Fruit fly (Drosophila melanogaster) whole organism, embryonic: ENCODE results near the gene Hph.

Source experiments
- CG10431 ChIP-seq: fragments of 200-800 bp; sonication (Bioruptor generic); optimal IDR thresholded peaks from 3 replicates; lab custom pipeline; 2018; ENCODE audit warnings: missing biosample characterization, mild to moderate bottlenecking, missing genetic modification characterization
- CG11695 ChIP-seq: fragments of 200-800 bp; sonication (Bioruptor generic); IDR thresholded peaks from 3 replicates; pipeline ENCODE4 v1.3.6; 2022; ENCODE audit warnings: missing biosample characterization, missing genetic modification characterization
- CG12071 ChIP-seq: fragments of 200-800 bp; sonication (Bioruptor generic); optimal IDR thresholded peaks from 3 replicates; lab custom pipeline; 2018; ENCODE audit warnings: missing biosample characterization, mild to moderate bottlenecking, missing genetic modification characterization
- CG13287 ChIP-seq: fragments of 200-800 bp; sonication (Bioruptor generic); IDR thresholded peaks from 2 replicates; pipeline ENCODE4 v1.3.6; 2022; ENCODE audit warnings: missing biosample characterization, missing genetic modification characterization; ENCODE audit not compliant: partially characterized antibody
- CG13624 ChIP-seq: fragments of 200-800 bp; sonication (Bioruptor generic); optimal IDR thresholded peaks from 2 replicates; lab custom pipeline; 2016; ENCODE audit warnings: missing biosample characterization, missing genetic modification characterization
- CG14014 ChIP-seq: fragments of 200-800 bp; sonication (Bioruptor generic); IDR thresholded peaks from 2 replicates; pipeline ENCODE4 v1.3.6; 2022; ENCODE audit warnings: missing biosample characterization, missing genetic modification characterization
- CG17328 ChIP-seq: fragments of 200-800 bp; sonication (Bioruptor generic); IDR thresholded peaks from 2 replicates; pipeline ENCODE4 v1.3.6; 2022; ENCODE audit warnings: missing biosample characterization, missing genetic modification characterization
- CG32532 ChIP-seq: fragments of 200-800 bp; sonication (Bioruptor generic); IDR thresholded peaks from 2 replicates; pipeline ENCODE4 v1.3.6; 2022; ENCODE audit warnings: missing biosample characterization, missing genetic modification characterization
- CG4282 ChIP-seq: fragments of 200-800 bp; sonication (Bioruptor generic); optimal IDR thresholded peaks from 2 replicates; lab custom pipeline; 2016; ENCODE audit warnings: missing biosample characterization, missing genetic modification characterization
- CG7786 ChIP-seq: fragments of 200-800 bp; sonication (Bioruptor generic); optimal IDR thresholded peaks from 2 replicates; lab custom pipeline; 2016; ENCODE audit warnings: missing biosample characterization, missing genetic modification characterization
- CG8089 ChIP-seq: fragments of 200-800 bp; sonication (Bioruptor generic); optimal IDR thresholded peaks from 3 replicates; lab custom pipeline; 2016; ENCODE audit warnings: missing biosample characterization, missing genetic modification characterization
- CG8478 ChIP-seq: fragments of >200 bp; optimal IDR thresholded peaks from 2 replicates; lab custom pipeline; 2018
- CG9932 ChIP-seq: fragments of 200-800 bp; sonication (Bioruptor generic); IDR thresholded peaks from 2 replicates; pipeline ENCODE4 v1.3.6; 2022; ENCODE audit warnings: missing biosample characterization, missing genetic modification characterization
- Dad ChIP-seq: fragments of 200-800 bp; sonication (Bioruptor generic); optimal IDR thresholded peaks from 3 replicates; lab custom pipeline; 2016; ENCODE audit warnings: missing biosample characterization, missing genetic modification characterization
- Dbx ChIP-seq: fragments of 200-800 bp; sonication (Bioruptor generic); IDR thresholded peaks from 3 replicates; pipeline ENCODE4 v1.3.6; 2022; ENCODE audit warnings: missing biosample characterization, missing genetic modification characterization
- Dip2 ChIP-seq: fragments of 200-800 bp; sonication (Bioruptor generic); IDR thresholded peaks from 2 replicates; pipeline ENCODE4 v1.3.6; 2022; ENCODE audit warnings: missing biosample characterization, missing genetic modification characterization
- Drgx ChIP-seq: fragments of 200-800 bp; sonication (Bioruptor generic); IDR thresholded peaks from 2 replicates; pipeline ENCODE4 v1.3.6; 2022; ENCODE audit warnings: missing biosample characterization, missing genetic modification characterization
- E2f2 ChIP-seq: fragments of 200-800 bp; sonication (Bioruptor generic); IDR thresholded peaks from 2 replicates; pipeline ENCODE4 v1.3.6; 2022; ENCODE audit warnings: missing biosample characterization, missing genetic modification characterization
- Fer1 ChIP-seq: fragments of 200-800 bp; sonication (Bioruptor generic); optimal IDR thresholded peaks from 2 replicates; lab custom pipeline; 2017; ENCODE audit warnings: missing biosample characterization, mild to moderate bottlenecking, missing genetic modification characterization
- Lhr ChIP-seq: fragments of 200-800 bp; sonication (Bioruptor generic); optimal IDR thresholded peaks from 3 replicates; lab custom pipeline; 2017; ENCODE audit warnings: mild to moderate bottlenecking, missing biosample characterization, missing genetic modification reagents, missing genetic modification characterization
- Sin3A ChIP-seq: fragments of >200 bp; optimal IDR thresholded peaks from 2 replicates; lab custom pipeline; 2018
- Sry-δ ChIP-seq: fragments of 200-800 bp; sonication (Bioruptor generic); optimal IDR thresholded peaks from 2 replicates; lab custom pipeline; 2016; ENCODE audit warnings: missing biosample characterization, missing genetic modification characterization
- aop ChIP-seq: fragments of 200-800 bp; sonication (Bioruptor generic); IDR thresholded peaks from 2 replicates; pipeline ENCODE4 v1.3.6; 2022; ENCODE audit warnings: missing biosample characterization, missing genetic modification characterization
- chinmo ChIP-seq: fragments of 200-800 bp; sonication (Bioruptor generic); IDR thresholded peaks from 4 replicates; pipeline ENCODE4 v1.3.6; 2022; ENCODE audit warnings: missing biosample characterization, missing genetic modification characterization; ENCODE audit not compliant: partially characterized antibody
- chm ChIP-seq: fragments of 200-800 bp; sonication (Bioruptor generic); IDR thresholded peaks from 2 replicates; pipeline ENCODE4 v1.3.6; 2022; ENCODE audit warnings: missing biosample characterization, missing genetic modification characterization
- crol ChIP-seq: fragments of 200-800 bp; sonication (Bioruptor generic); IDR thresholded peaks from 2 replicates; pipeline ENCODE4 v1.3.6; 2022; ENCODE audit warnings: missing biosample characterization, missing genetic modification characterization
- dpn ChIP-seq, 2 experiments: fragments of 200-800 bp; sonication (Bioruptor generic); optimal IDR thresholded peaks; 3 replicates each; lab custom pipeline; 2016; ENCODE audit warnings: missing biosample characterization in 2 of 2, missing genetic modification characterization in 2 of 2
- dysf ChIP-seq: fragments of 200-800 bp; sonication (Bioruptor generic); IDR thresholded peaks from 3 replicates; pipeline ENCODE4 v1.3.6; 2022; ENCODE audit warnings: missing biosample characterization, missing genetic modification characterization
- eyg ChIP-seq: fragments of 200-800 bp; sonication (Bioruptor generic); optimal IDR thresholded peaks from 3 replicates; lab custom pipeline; 2016; ENCODE audit warnings: missing biosample characterization, missing genetic modification characterization
- hbn ChIP-seq: fragments of 200-800 bp; sonication (Bioruptor generic); IDR thresholded peaks from 2 replicates; pipeline ENCODE4 v1.3.6; 2022; ENCODE audit warnings: missing biosample characterization, missing genetic modification characterization; ENCODE audit not compliant: partially characterized antibody
- hkb ChIP-seq, 2 experiments: fragments of 200-800 bp in 1 of 2; fragments of >200 bp in 1 of 2; sonication (Bioruptor generic) in 1 of 2; IDR thresholded peaks in 1 of 2; optimal IDR thresholded peaks in 1 of 2; 2 replicates each; pipeline versions ENCODE4 v1.3.6 to Lab custom; 2017 to 2022; ENCODE audit warnings: missing biosample characterization in 1 of 2, missing genetic modification characterization in 1 of 2
- hth ChIP-seq: fragments of >200 bp; optimal IDR thresholded peaks from 2 replicates; lab custom pipeline; 2017; ENCODE audit warnings: inconsistent platforms
- inv ChIP-seq: fragments of 200-800 bp; sonication (Bioruptor generic); IDR thresholded peaks from 2 replicates; pipeline ENCODE4 v1.3.6; 2022; ENCODE audit warnings: missing biosample characterization, missing genetic modification characterization; ENCODE audit not compliant: partially characterized antibody
- jumu ChIP-seq: fragments of 200-800 bp; sonication (Bioruptor generic); optimal IDR thresholded peaks from 3 replicates; lab custom pipeline; 2016; ENCODE audit warnings: missing biosample characterization, missing genetic modification characterization
- kay ChIP-seq: fragments of 200-800 bp; sonication (Bioruptor generic); optimal IDR thresholded peaks from 2 replicates; lab custom pipeline; 2016; ENCODE audit warnings: missing biosample characterization, missing genetic modification characterization
- klu ChIP-seq: fragments of 200-800 bp; sonication (Bioruptor generic); IDR thresholded peaks from 2 replicates; pipeline ENCODE4 v1.3.6; 2022; ENCODE audit warnings: missing biosample characterization, missing genetic modification characterization
- mld ChIP-seq: fragments of 200-800 bp; sonication (Bioruptor generic); IDR thresholded peaks from 3 replicates; pipeline ENCODE4 v1.3.6; 2022; ENCODE audit warnings: missing biosample characterization, missing genetic modification characterization; ENCODE audit not compliant: partially characterized antibody
- onecut ChIP-seq: fragments of 200-800 bp; sonication (Bioruptor generic); IDR thresholded peaks from 2 replicates; pipeline ENCODE4 v1.3.6; 2022; ENCODE audit warnings: missing biosample characterization, missing genetic modification characterization
- pho ChIP-seq: fragments of 200-800 bp; sonication (Bioruptor generic); optimal IDR thresholded peaks from 2 replicates; lab custom pipeline; 2016; ENCODE audit warnings: missing biosample characterization, missing genetic modification characterization
- ranshi ChIP-seq: fragments of 200-800 bp; sonication (Bioruptor generic); IDR thresholded peaks from 2 replicates; pipeline ENCODE4 v1.3.6; 2022; ENCODE audit warnings: missing biosample characterization, missing genetic modification characterization
- run ChIP-seq: fragments of 200-800 bp; sonication (Bioruptor generic); optimal IDR thresholded peaks from 3 replicates; lab custom pipeline; 2018; ENCODE audit warnings: missing biosample characterization, mild to moderate bottlenecking, missing genetic modification characterization
- scrt ChIP-seq: fragments of 200-800 bp; sonication (Bioruptor generic); optimal IDR thresholded peaks from 2 replicates; lab custom pipeline; 2018; ENCODE audit warnings: missing biosample characterization, mild to moderate bottlenecking, missing genetic modification characterization, moderate library complexity
- sug ChIP-seq: fragments of 200-800 bp; optimal IDR thresholded peaks from 2 replicates; lab custom pipeline; 2019; ENCODE audit warnings: missing biosample characterization, mild to moderate bottlenecking, missing genetic modification characterization, moderate library complexity
- vnd ChIP-seq: fragments of 200-800 bp; sonication (Bioruptor generic); IDR thresholded peaks from 3 replicates; pipeline ENCODE4 v1.3.6; 2022; ENCODE audit warnings: missing biosample characterization, missing genetic modification characterization; ENCODE audit not compliant: partially characterized antibody
- vvl ChIP-seq: fragments of 200-800 bp; sonication (Bioruptor generic); IDR thresholded peaks from 2 replicates; pipeline ENCODE4 v1.3.6; 2022; ENCODE audit warnings: missing biosample characterization, missing genetic modification characterization
- zen2 ChIP-seq: fragments of 200-800 bp; sonication (Bioruptor generic); IDR thresholded peaks from 3 replicates; pipeline ENCODE4 v1.3.6; 2022; ENCODE audit warnings: missing biosample characterization, missing genetic modification characterization; ENCODE audit not compliant: partially characterized antibody

Gene Hph

dm6 chr3R:5283360-5283963 is 26.6 kb downstream of the Hph start (continued):
- TF ChIP-seq kay (GFP tag; lab: Kevin White, UChicago) = peak; percentile 92
- peak; percentile 85 for TF ChIP-seq Dbx (GFP tag; lab: Robert Waterston, UW)
- TF ChIP-seq CG4282 = peak; percentile 85
- TF ChIP-seq Sin3A = no peak
- peak; percentile 60 for TF ChIP-seq Sry-δ (GFP tag; lab: Kevin White, UChicago)

- peak; percentile 76 for TF ChIP-seq crol
- peak; percentile 53; the same call in 1 of the 2 replicates for TF ChIP-seq vvl (GFP tag; lab: Robert Waterston, UW)
- no peak for TF ChIP-seq Dip2
Observed at dm6 chr3R:5285937-5286336, 29.1 kb downstream of the Hph start.

- TF ChIP-seq CG11695 (GFP tag; lab: Robert Waterston, UW) = peak; percentile 24; the same call in 1 of the 3 replicates
- no peak for TF ChIP-seq hkb (optimal IDR thresholded peaks at IDR 0.05; lab: Kevin White, UChicago)
- TF ChIP-seq hkb (GFP tag; IDR thresholded peaks at IDR 0.05; lab: Robert Waterston, UW) = 0 out of 2 replicates have a peak, but pooled peaks have one; percentile 42
- no peak for TF ChIP-seq scrt (GFP tag; lab: Kevin White, UChicago)
- TF ChIP-seq E2f2 (GFP tag; lab: Robert Waterston, UW) = peak; percentile 13; the same call in 1 of the 2 replicates
- 0 out of 2 replicates have a peak, but pooled peaks have one; percentile 8 for TF ChIP-seq chm (GFP tag; lab: Robert Waterston, UW)
- TF ChIP-seq chinmo (GFP tag; lab: Robert Waterston, UW) = peak; percentile 84; the same call in 2 of the 4 replicates
- peak; percentile 14 for TF ChIP-seq Dad (GFP tag; lab: Kevin White, UChicago)
- TF ChIP-seq sug (tag; lab: Kevin White, UChicago) = peak; percentile 42
- no peak for TF ChIP-seq aop (GFP tag; lab: Robert Waterston, UW)
- TF ChIP-seq inv = no peak
- no peak for TF ChIP-seq klu
- no peak for TF ChIP-seq CG7786
- no peak for TF ChIP-seq CG13624 (GFP tag; lab: Kevin White, UChicago)
- 0 out of 3 replicates have a peak, but pooled peaks have one; percentile 37 for TF ChIP-seq dysf (GFP tag; lab: Robert Waterston, UW)
- 0 out of 2 replicates have a peak, but pooled peaks have one; percentile 17 for TF ChIP-seq Drgx (GFP tag; lab: Robert Waterston, UW)
- no peak for TF ChIP-seq Fer1 (GFP tag; lab: Kevin White, UChicago)
- no peak for TF ChIP-seq run
- peak; percentile 0 for TF ChIP-seq CG12071
- TF ChIP-seq hth (lab: Kevin White, UChicago) = no peak
- TF ChIP-seq zen2 (GFP tag; lab: Robert Waterston, UW) = no peak
- TF ChIP-seq onecut (GFP tag; lab: Robert Waterston, UW) = no peak
- no peak for TF ChIP-seq hbn (GFP tag; lab: Robert Waterston, UW)
- TF ChIP-seq mld (GFP tag; lab: Robert Waterston, UW) = no peak
- TF ChIP-seq CG9932 (GFP tag; lab: Robert Waterston, UW) = no peak
- peak; percentile 36; the same call in 1 of the 2 replicates for TF ChIP-seq CG32532 (GFP tag; lab: Robert Waterston, UW)
- no peak for TF ChIP-seq Lhr (GFP tag; lab: Kevin White, UChicago)
- peak; percentile 17; the same call in 1 of the 2 replicates for TF ChIP-seq CG13287 (GFP tag; lab: Robert Waterston, UW)
- TF ChIP-seq eyg (GFP tag; lab: Kevin White, UChicago) = no peak
- TF ChIP-seq CG14014 = no peak
- peak; percentile 39; the same call in 1 of the 2 replicates for TF ChIP-seq CG17328 (GFP tag; lab: Robert Waterston, UW)
- no peak for TF ChIP-seq CG8478 (lab: Kevin White, UChicago)
- TF ChIP-seq pho (GFP tag; lab: Kevin White, UChicago) = no peak
- TF ChIP-seq dpn (GFP tag; optimal IDR thresholded peaks at IDR 0.05; lab: Kevin White, UChicago) = peak in 1 of 2 experiments; percentile 10
- TF ChIP-seq jumu (GFP tag; lab: Kevin White, UChicago) = no peak
- no peak for TF ChIP-seq ranshi (GFP tag; lab: Robert Waterston, UW)
- TF ChIP-seq vnd (GFP tag; lab: Robert Waterston, UW) = no peak
- TF ChIP-seq CG10431 (GFP tag; lab: Kevin White, UChicago) = no peak
- peak; percentile 77 for TF ChIP-seq CG8089 (GFP tag; lab: Kevin White, UChicago)
Observed at dm6 chr3R:5286918-5287636, 30.2 kb downstream of the Hph start.
